Fruit fly (Drosophila melanogaster) Kc167 (cell line): ENCODE measurements around the gene CG43072.

ENCODE experiments used
- Myc ChIP-seq: fragments of >200 bp; optimal IDR thresholded peaks from 2 replicates; lab custom pipeline; 2017; ENCODE audit warnings: missing external identifiers
- Sin3A ChIP-seq: fragments of >200 bp; optimal IDR thresholded peaks from 2 replicates; lab custom pipeline; 2018; ENCODE audit warnings: missing external identifiers
- h ChIP-seq: fragments of >200 bp; optimal IDR thresholded peaks from 3 replicates; lab custom pipeline; 2018; ENCODE audit warnings: missing external identifiers
- insv ChIP-seq: fragments of >200 bp; optimal IDR thresholded peaks from 3 replicates; lab custom pipeline; 2018; ENCODE audit warnings: missing external identifiers
- psq ChIP-seq: fragments of >200 bp; optimal IDR thresholded peaks from 2 replicates; lab custom pipeline; 2017; ENCODE audit warnings: missing external identifiers

- TF ChIP-seq h (lab: Kevin White, UChicago), result no peak
- TF ChIP-seq Sin3A, result no peak
- TF ChIP-seq insv (lab: Kevin White, UChicago), result no peak
- no peak for TF ChIP-seq Myc
- TF ChIP-seq psq, result no peak
Measured at dm6 chr3L:21024965-21025833, 40.5 kb upstream of the CG43072 start.
